Fruit fly (Drosophila melanogaster) Kc167 (cell line): ENCODE data around the gene CG15824.

Source experiments
- Myc ChIP-seq: fragments of >200 bp; optimal IDR thresholded peaks from 2 replicates; lab custom pipeline; 2017; ENCODE audit warnings: missing external identifiers
- h ChIP-seq: fragments of >200 bp; optimal IDR thresholded peaks from 3 replicates; lab custom pipeline; 2018; ENCODE audit warnings: missing external identifiers
- psq ChIP-seq: fragments of >200 bp; optimal IDR thresholded peaks from 2 replicates; lab custom pipeline; 2017; ENCODE audit warnings: missing external identifiers
- ttk ChIP-seq: sonication (Bioruptor generic); optimal IDR thresholded peaks from 2 replicates; lab custom pipeline; 2017; ENCODE audit warnings: missing external identifiers

- TF ChIP-seq ttk (lab: Kevin White, UChicago) (no peak), h (lab: Kevin White, UChicago) (no peak), Myc (lab: Kevin White, UChicago) (no peak), psq (lab: Kevin White, UChicago) (no peak)
These were observed 12.2 kb upstream of the CG15824 start for dm6 chr2L:897124-897523.
